Worm (Caenorhabditis elegans): ENCODE data around the gene snx-13.

snx-13 gene

DNA sequence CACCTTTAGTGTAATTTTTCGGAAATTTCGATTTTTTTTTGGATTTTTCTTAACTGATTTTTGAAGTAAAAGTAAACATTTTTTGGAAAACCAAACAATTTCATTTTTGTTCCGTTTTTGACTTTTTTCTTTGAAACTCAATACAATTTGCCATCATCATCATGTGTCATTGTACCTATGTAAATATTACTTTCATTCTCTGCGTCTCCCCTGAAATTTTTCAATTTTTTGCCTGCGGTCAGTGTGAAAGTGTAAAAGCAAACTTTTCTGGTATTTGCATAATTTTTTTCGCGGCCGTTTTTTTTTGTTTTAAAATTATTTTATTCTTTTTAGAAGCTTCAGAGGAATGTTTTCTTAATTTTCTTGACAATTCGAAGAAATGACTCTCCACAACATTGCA is 6.5 kb upstream of the snx-13 start, which contains the start of gene Y116A8C.29:
Y116A8C.29 (plus strand) TSS at position 328 of the 400 bp plus-strand sequence.
- TF ChIP-seq mab-5 (tag; optimal IDR thresholded peaks at IDR 0.05) (no peak), tbx-8 (GFP tag; optimal IDR thresholded peaks at IDR 0.05) (no peak), ham-2 (GFP tag; optimal IDR thresholded peaks at IDR 0.05) (no peak), pha-4 (tag; optimal IDR thresholded peaks at IDR 0.05) (no peak), cnd-1 (tag; optimal IDR thresholded peaks at IDR 0.05) (no peak), blmp-1 (tag; optimal IDR thresholded peaks at IDR 0.05) (no peak), hlh-1 (tag; optimal IDR thresholded peaks at IDR 0.05) (no peak), nhr-2 (tag; optimal IDR thresholded peaks at IDR 0.05) (no peak), flh-1 (GFP tag; optimal IDR thresholded peaks at IDR 0.05) (no peak), ceh-83 (GFP tag; optimal IDR thresholded peaks at IDR 0.05) (no peak), mls-2 (tag; optimal IDR thresholded peaks at IDR 0.05) (no peak), ces-1 (GFP tag; optimal IDR thresholded peaks at IDR 0.05) (no peak), ceh-39 (tag; optimal IDR thresholded peaks at IDR 0.05) (no peak), nhr-237 (tag; optimal IDR thresholded peaks at IDR 0.05) (no peak), unc-39 (tag; optimal IDR thresholded peaks at IDR 0.05) (no peak), elt-1 (tag; optimal IDR thresholded peaks at IDR 0.05; ENCODE audit: borderline replicate concordance, insufficient read depth) (no peak)

DNA sequence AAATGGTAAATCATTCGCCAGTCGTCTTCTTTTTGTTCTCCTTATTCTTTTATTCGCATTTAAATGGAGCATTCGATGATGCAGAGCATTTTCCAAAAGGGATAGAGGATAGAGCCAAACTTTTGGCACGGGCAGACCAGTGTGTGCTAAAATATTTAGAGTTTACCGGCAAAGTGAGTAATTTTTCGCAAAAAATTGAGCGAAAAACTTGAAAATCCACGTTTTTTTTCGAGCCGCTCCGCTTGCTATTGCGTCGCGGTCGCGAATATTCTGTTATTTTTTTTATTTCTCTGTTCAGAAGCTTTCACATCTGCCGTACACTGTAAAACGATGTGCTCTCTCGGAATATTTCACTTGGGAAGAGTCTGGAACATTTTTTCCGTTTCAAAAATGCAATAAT is 1.6 kb upstream of the snx-13 start, which contains the start of gene Y116A8C.43:
Y116A8C.43 (plus strand) TSS at position 3 of the 400 bp plus-strand sequence.
- no peak for TF ChIP-seq nhr-2 (tag; optimal IDR thresholded peaks at IDR 0.05)
- no peak for TF ChIP-seq ceh-43 (GFP tag; optimal IDR thresholded peaks at IDR 0.05)
- no peak for TF ChIP-seq blmp-1 (tag; optimal IDR thresholded peaks at IDR 0.05)
- TF ChIP-seq hlh-1 (tag; optimal IDR thresholded peaks at IDR 0.05), result no peak

DNA sequence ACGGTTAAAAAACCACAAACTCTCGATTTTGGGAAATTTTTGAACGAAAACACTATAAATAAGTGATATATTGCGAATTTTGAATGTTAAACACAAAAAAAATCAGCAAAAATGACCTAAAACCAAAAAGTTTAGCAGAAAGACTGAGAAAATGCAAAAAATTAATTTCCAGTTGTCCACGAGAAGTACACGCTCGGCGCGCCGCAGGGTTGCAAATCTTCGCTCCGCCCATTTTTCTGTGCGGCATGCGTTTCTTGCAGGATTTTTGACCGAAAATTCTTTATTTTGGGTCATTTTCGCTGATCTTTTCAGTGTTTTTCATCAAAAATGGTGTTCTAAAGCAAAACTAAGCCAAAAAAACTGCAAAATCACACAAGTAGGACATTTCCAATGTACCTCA is 2.4 kb downstream of the snx-13 start:
- TF ChIP-seq ztf-11 (tag; optimal IDR thresholded peaks at IDR 0.05) (no peak), elt-3 (tag; optimal IDR thresholded peaks at IDR 0.05) (no peak), zip-8 (tag; optimal IDR thresholded peaks at IDR 0.05) (no peak), nhr-76 (tag; optimal IDR thresholded peaks at IDR 0.05) (no peak), nhr-2 (tag; optimal IDR thresholded peaks at IDR 0.05) (no peak), lin-32 (GFP tag; optimal IDR thresholded peaks at IDR 0.05) (no peak), ceh-83 (GFP tag; optimal IDR thresholded peaks at IDR 0.05) (no peak), snpc-4 (tag; optimal IDR thresholded peaks at IDR 0.05) (no peak), ces-1 (GFP tag; optimal IDR thresholded peaks at IDR 0.05) (no peak), mep-1 (tag; optimal IDR thresholded peaks at IDR 0.05) (no peak), nhr-12 (tag; optimal IDR thresholded peaks at IDR 0.05) (no peak), unc-62 (GFP tag; optimal IDR thresholded peaks at IDR 0.05) (no peak), nhr-28 (tag; optimal IDR thresholded peaks at IDR 0.05) (no peak), flh-1 (GFP tag; optimal IDR thresholded peaks at IDR 0.05) (no peak), sem-2 (GFP tag; optimal IDR thresholded peaks at IDR 0.05) (no peak), unc-120 (tag; optimal IDR thresholded peaks at IDR 0.05; ENCODE audit: poor library complexity, severe bottlenecking) (no peak), elt-1 (tag; optimal IDR thresholded peaks at IDR 0.05; ENCODE audit: borderline replicate concordance, insufficient read depth) (no peak), lin-13 (tag; optimal IDR thresholded peaks at IDR 0.05) (no peak)

DNA sequence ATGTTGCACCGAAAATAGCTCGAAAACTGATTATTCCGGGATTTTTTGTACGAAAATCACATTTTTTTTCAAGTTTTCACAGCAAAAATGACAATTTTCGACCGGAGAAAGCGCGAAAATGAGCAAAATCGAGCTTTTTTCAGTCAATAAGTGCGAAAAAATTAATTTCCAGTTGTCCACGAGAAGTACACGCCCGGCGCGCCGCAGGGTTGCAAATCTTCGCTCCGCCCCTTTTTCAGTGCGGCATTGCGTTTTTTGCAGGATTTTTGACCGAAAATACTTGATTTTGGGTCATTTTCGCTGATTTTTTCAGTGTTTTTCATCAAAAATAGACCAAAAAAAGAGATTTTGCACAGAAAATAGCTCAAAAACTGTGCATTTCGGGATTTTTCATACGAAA is 2.9 kb downstream of the snx-13 start:
- TF ChIP-seq M03D4.4 (tag; optimal IDR thresholded peaks at IDR 0.05) (no peak), drap-1 (GFP tag; optimal IDR thresholded peaks at IDR 0.05) (no peak), sptf-1 (tag; optimal IDR thresholded peaks at IDR 0.05) (no peak), flh-1 (GFP tag; optimal IDR thresholded peaks at IDR 0.05) (no peak), snpc-4 (tag; optimal IDR thresholded peaks at IDR 0.05) (no peak), zip-8 (tag; optimal IDR thresholded peaks at IDR 0.05) (no peak), nhr-12 (tag; optimal IDR thresholded peaks at IDR 0.05) (no peak), ztf-11 (tag; optimal IDR thresholded peaks at IDR 0.05) (no peak), elt-1 (tag; optimal IDR thresholded peaks at IDR 0.05; ENCODE audit: borderline replicate concordance, insufficient read depth) (no peak), nhr-76 (tag; optimal IDR thresholded peaks at IDR 0.05) (no peak), ceh-39 (tag; optimal IDR thresholded peaks at IDR 0.05) (no peak), lsy-2 (tag; optimal IDR thresholded peaks at IDR 0.05) (no peak), ham-2 (GFP tag; optimal IDR thresholded peaks at IDR 0.05) (no peak)

Measured in whole organism, mixed stage, embryonic.